Worm (Caenorhabditis elegans) whole organism, young adult: Measurements from ENCODE around the gene H03A11.13.

ENCODE experiments used
- B0035.1 ChIP-seq: sonication (generic microtip); optimal IDR thresholded peaks from 2 replicates; lab custom pipeline; 2016; ENCODE audit warnings: missing genetic modification characterization, mild to moderate bottlenecking, missing compliant biosample characterization, missing genotype, missing genetic modification reagents
- B0261.1 ChIP-seq: sonication (generic microtip); optimal IDR thresholded peaks from 2 replicates; lab custom pipeline; 2016; ENCODE audit warnings: mild to moderate bottlenecking, missing genetic modification characterization, moderate library complexity, missing compliant biosample characterization
- C06A6.2 ChIP-seq: fragments of 200-800 bp; sonication (Bioruptor generic); conservative IDR thresholded peaks from 2 replicates; pipeline ENCODE4 v1.3.6; 2022; ENCODE audit warnings: missing genetic modification characterization, missing compliant biosample characterization
- D2030.7 ChIP-seq: fragments of 200-800 bp; sonication (Bioruptor generic); IDR thresholded peaks from 2 replicates; pipeline ENCODE4 v1.3.6; 2022; ENCODE audit warnings: missing genetic modification reagents, missing genetic modification characterization, missing compliant biosample characterization
- F39B2.1 ChIP-seq: fragments of 200-800 bp; sonication (Bioruptor generic); IDR thresholded peaks from 2 replicates; pipeline ENCODE4 v1.3.6; 2022; ENCODE audit warnings: missing genetic modification reagents, missing genetic modification characterization, missing compliant biosample characterization
- F49E8.2 ChIP-seq: sonication (generic microtip); optimal IDR thresholded peaks from 3 replicates; lab custom pipeline; 2017; ENCODE audit warnings: missing genetic modification characterization, mild to moderate bottlenecking, missing compliant biosample characterization, antibody characterized with exemption, moderate library complexity; ENCODE audit not compliant: insufficient read depth
- F57A8.1 ChIP-seq: fragments of 200-800 bp; sonication (Bioruptor generic); optimal IDR thresholded peaks from 2 replicates; lab custom pipeline; 2018; ENCODE audit warnings: mild to moderate bottlenecking, missing genetic modification characterization, moderate library complexity, missing compliant biosample characterization
- F57C9.4 ChIP-seq: sonication (generic microtip); optimal IDR thresholded peaks from 2 replicates; lab custom pipeline; 2017; ENCODE audit warnings: mild to moderate bottlenecking, missing genetic modification characterization, missing compliant biosample characterization
- T07F8.4 ChIP-seq: sonication (generic microtip); optimal IDR thresholded peaks from 2 replicates; lab custom pipeline; 2016; ENCODE audit warnings: mild to moderate bottlenecking, missing genetic modification characterization, moderate library complexity, missing compliant biosample characterization
- T26A5.8 ChIP-seq: sonication (generic microtip); optimal IDR thresholded peaks from 2 replicates; lab custom pipeline; 2016; ENCODE audit warnings: missing genetic modification characterization, missing compliant biosample characterization
- Y56A3A.18 ChIP-seq: fragments of 200-800 bp; sonication (Bioruptor generic); IDR thresholded peaks from 2 replicates; pipeline ENCODE4 v1.3.6; 2022; ENCODE audit warnings: missing genetic modification reagents, missing genetic modification characterization, missing compliant biosample characterization
- akir-1 ChIP-seq: fragments of 200-800 bp; sonication (Bioruptor generic); optimal IDR thresholded peaks from 2 replicates; lab custom pipeline; 2018; ENCODE audit warnings: mild to moderate bottlenecking, missing genetic modification characterization, moderate library complexity, missing compliant biosample characterization
- aptf-2 ChIP-seq: fragments of 200-800 bp; sonication (Bioruptor generic); conservative IDR thresholded peaks from 2 replicates; pipeline ENCODE4 v1.3.6; 2022; ENCODE audit warnings: missing genetic modification reagents, missing genetic modification characterization, missing compliant biosample characterization
- atf-7 ChIP-seq: sonication (generic microtip); optimal IDR thresholded peaks from 2 replicates; lab custom pipeline; 2017; ENCODE audit warnings: mild to moderate bottlenecking, missing genetic modification characterization, missing compliant biosample characterization
- attf-6 ChIP-seq: fragments of 200-800 bp; sonication (Bioruptor generic); IDR thresholded peaks from 2 replicates; pipeline ENCODE4 v1.3.6; 2022; ENCODE audit warnings: missing genetic modification reagents, missing genetic modification characterization, missing compliant biosample characterization
- bed-1 ChIP-seq: fragments of 200-800 bp; sonication (Bioruptor generic); IDR thresholded peaks from 2 replicates; pipeline ENCODE4 v1.3.6; 2022; ENCODE audit warnings: missing genetic modification reagents, missing genetic modification characterization, missing compliant biosample characterization
- ccch-3 ChIP-seq: fragments of 200-800 bp; sonication (Bioruptor generic); optimal IDR thresholded peaks from 2 replicates; lab custom pipeline; 2018; ENCODE audit warnings: mild to moderate bottlenecking, missing genetic modification characterization, missing compliant biosample characterization
- cebp-1 ChIP-seq, 2 experiments: fragments of 200-800 bp in 1 of 2; sonication (Bioruptor generic) in 1 of 2; sonication (generic microtip) in 1 of 2; IDR thresholded peaks in 1 of 2; optimal IDR thresholded peaks in 1 of 2; 2 replicates each; pipeline versions ENCODE4 v1.3.6 to Lab custom; 2017 to 2022; ENCODE audit warnings: missing compliant biosample characterization in 2 of 2, missing genetic modification characterization in 2 of 2, mild to moderate bottlenecking in 1 of 2, missing genetic modification reagents in 1 of 2, moderate library complexity in 1 of 2
- ceh-58 ChIP-seq: fragments of 200-800 bp; sonication (Bioruptor generic); IDR thresholded peaks from 2 replicates; pipeline ENCODE4 v1.3.6; 2022; ENCODE audit warnings: missing genetic modification characterization, missing compliant biosample characterization
- ceh-79 ChIP-seq: sonication (generic microtip); optimal IDR thresholded peaks from 2 replicates; lab custom pipeline; 2017; ENCODE audit warnings: mild to moderate bottlenecking, missing genetic modification characterization, missing compliant biosample characterization
- fkh-3 ChIP-seq: sonication (generic microtip); optimal IDR thresholded peaks from 2 replicates; lab custom pipeline; 2016; ENCODE audit warnings: mild to moderate bottlenecking, missing genetic modification characterization, missing compliant biosample characterization
- gei-17 ChIP-seq: fragments of 200-800 bp; sonication (Bioruptor generic); optimal IDR thresholded peaks from 2 replicates; lab custom pipeline; 2018; ENCODE audit warnings: mild to moderate bottlenecking, missing genetic modification characterization, missing compliant biosample characterization
- hlh-26 ChIP-seq: fragments of 200-800 bp; sonication (Bioruptor generic); conservative IDR thresholded peaks from 2 replicates; pipeline ENCODE4 v1.3.6; 2022; ENCODE audit warnings: missing genetic modification reagents, missing genetic modification characterization, missing compliant biosample characterization
- hmg-1.2 ChIP-seq: fragments of 200-800 bp; sonication (Bioruptor generic); IDR thresholded peaks from 2 replicates; pipeline ENCODE4 v1.3.6; 2022; ENCODE audit warnings: missing genetic modification reagents, missing genetic modification characterization, missing compliant biosample characterization
- lag-1 ChIP-seq: fragments of 200-800 bp; sonication (Bioruptor generic); IDR thresholded peaks from 2 replicates; pipeline ENCODE4 v1.3.6; 2022; ENCODE audit warnings: missing genetic modification reagents, missing genetic modification characterization, missing compliant biosample characterization
- let-607 ChIP-seq, 2 experiments: fragments of 200-800 bp in 1 of 2; sonication (Bioruptor generic) in 1 of 2; sonication (generic microtip) in 1 of 2; optimal IDR thresholded peaks; 2 replicates each; lab custom pipeline; 2016 to 2018; ENCODE audit warnings: mild to moderate bottlenecking in 2 of 2, missing compliant biosample characterization in 2 of 2, missing genetic modification characterization in 2 of 2, moderate library complexity in 2 of 2, missing genotype in 1 of 2
- lin-54 ChIP-seq: fragments of 200-800 bp; sonication (Bioruptor generic); optimal IDR thresholded peaks from 2 replicates; lab custom pipeline; 2018; ENCODE audit warnings: mild to moderate bottlenecking, missing genetic modification characterization, missing compliant biosample characterization
- madf-10 ChIP-seq: sonication (generic microtip); optimal IDR thresholded peaks from 2 replicates; lab custom pipeline; 2016; ENCODE audit warnings: mild to moderate bottlenecking, missing genetic modification characterization, missing compliant biosample characterization
- mcd-1 ChIP-seq: fragments of 200-800 bp; sonication (Bioruptor generic); IDR thresholded peaks from 2 replicates; pipeline ENCODE4 v1.3.6; 2022; ENCODE audit warnings: missing genetic modification reagents, missing genetic modification characterization, missing compliant biosample characterization
- mes-4 ChIP-seq: sonication (generic microtip); optimal IDR thresholded peaks from 2 replicates; lab custom pipeline; 2016; ENCODE audit warnings: missing genotype, missing genetic modification characterization, missing compliant biosample characterization
- nhr-120 ChIP-seq: fragments of 200-800 bp; sonication (Bioruptor generic); IDR thresholded peaks from 2 replicates; pipeline ENCODE4 v1.3.6; 2022; ENCODE audit warnings: missing genetic modification characterization, missing compliant biosample characterization
- nhr-179 ChIP-seq: sonication (generic microtip); optimal IDR thresholded peaks from 2 replicates; lab custom pipeline; 2016; ENCODE audit warnings: mild to moderate bottlenecking, missing genetic modification characterization, missing compliant biosample characterization
- nhr-27 ChIP-seq: fragments of 200-800 bp; sonication (Bioruptor generic); optimal IDR thresholded peaks from 2 replicates; lab custom pipeline; 2018; ENCODE audit warnings: mild to moderate bottlenecking, missing genetic modification characterization, moderate library complexity, missing compliant biosample characterization
- nhr-80 ChIP-seq: sonication (generic microtip); optimal IDR thresholded peaks from 2 replicates; lab custom pipeline; 2016; ENCODE audit warnings: missing genetic modification characterization, missing compliant biosample characterization
- nhr-90 ChIP-seq: sonication (generic microtip); optimal IDR thresholded peaks from 2 replicates; lab custom pipeline; 2016; ENCODE audit warnings: missing genotype, mild to moderate bottlenecking, missing genetic modification characterization, missing compliant biosample characterization
- pbrm-1 ChIP-seq: fragments of 200-800 bp; sonication (Bioruptor generic); IDR thresholded peaks from 2 replicates; pipeline ENCODE4 v1.3.6; 2022; ENCODE audit warnings: missing genetic modification reagents, missing genetic modification characterization, missing compliant biosample characterization
- rcor-1 ChIP-seq: fragments of 200-800 bp; sonication (Bioruptor generic); IDR thresholded peaks from 2 replicates; pipeline ENCODE4 v1.3.6; 2022; ENCODE audit warnings: missing genetic modification reagents, missing genetic modification characterization, missing compliant biosample characterization
- rec-8 ChIP-seq, 2 experiments: sonication (generic microtip); optimal IDR thresholded peaks; 2 replicates each; lab custom pipeline; 2016; ENCODE audit warnings: mild to moderate bottlenecking in 2 of 2, missing genetic modification characterization in 2 of 2, missing genetic modification reagents in 2 of 2, missing genotype in 2 of 2, missing biosample characterization in 1 of 2, missing compliant biosample characterization in 1 of 2, moderate library complexity in 1 of 2
- sdz-38 ChIP-seq: sonication (generic microtip); optimal IDR thresholded peaks from 2 replicates; lab custom pipeline; 2016; ENCODE audit warnings: missing genotype, missing genetic modification characterization, missing compliant biosample characterization
- snpc-3.4 ChIP-seq: sonication (generic microtip); optimal IDR thresholded peaks from 2 replicates; lab custom pipeline; 2017; ENCODE audit warnings: missing genetic modification characterization, mild to moderate bottlenecking, missing compliant biosample characterization, antibody characterized with exemption, moderate library complexity, missing genotype, missing genetic modification reagents
- tlf-1 ChIP-seq: fragments of 200-800 bp; sonication (Bioruptor generic); optimal IDR thresholded peaks from 2 replicates; lab custom pipeline; 2018; ENCODE audit warnings: mild to moderate bottlenecking, missing genetic modification characterization, missing compliant biosample characterization
- unc-130 ChIP-seq: sonication (generic microtip); optimal IDR thresholded peaks from 2 replicates; lab custom pipeline; 2016; ENCODE audit warnings: missing genetic modification reagents, missing genetic modification characterization, missing compliant biosample characterization
- zfh-2 ChIP-seq: fragments of 200-800 bp; sonication (Bioruptor generic); conservative IDR thresholded peaks from 2 replicates; pipeline ENCODE4 v1.3.6; 2022; ENCODE audit warnings: missing genetic modification reagents, missing genetic modification characterization, missing compliant biosample characterization
- zim-3 ChIP-seq: sonication (generic microtip); optimal IDR thresholded peaks from 2 replicates; lab custom pipeline; 2017; ENCODE audit warnings: mild to moderate bottlenecking, missing genetic modification characterization, moderate library complexity, missing compliant biosample characterization
- ztf-26 ChIP-seq: sonication (generic microtip); optimal IDR thresholded peaks from 2 replicates; lab custom pipeline; 2017; ENCODE audit warnings: missing genetic modification characterization, missing compliant biosample characterization
- ztf-28 ChIP-seq: fragments of 200-800 bp; sonication (Bioruptor generic); IDR thresholded peaks from 2 replicates; pipeline ENCODE4 v1.3.6; 2022; ENCODE audit warnings: missing genetic modification reagents, missing genetic modification characterization, missing compliant biosample characterization

The H03A11.13 gene

ce11 chrX:15215272-15215671, 2.2 kb upstream of the H03A11.13 start:
- TF ChIP-seq gei-17 (GFP tag; lab: Kevin White, UChicago) (no peak), nhr-179 (no peak), T26A5.8 (tag; lab: Kevin White, UChicago) (no peak), B0035.1 (tag; lab: Kevin White, UChicago) (no peak), fkh-3 (tag; lab: Kevin White, UChicago) (no peak), sdz-38 (tag; lab: Kevin White, UChicago) (no peak), nhr-90 (tag; lab: Kevin White, UChicago) (no peak), nhr-120 (no peak), F39B2.1 (no peak), attf-6 (GFP tag; lab: Robert Waterston, UW) (no peak), bed-1 (GFP tag; lab: Robert Waterston, UW) (no peak), aptf-2 (no peak), mcd-1 (GFP tag; lab: Robert Waterston, UW) (no peak), T07F8.4 (tag; lab: Kevin White, UChicago) (no peak), ccch-3 (GFP tag; lab: Kevin White, UChicago) (no peak)

ce11 chrX:15200720-15201119, 12.3 kb downstream of the H03A11.13 start:
- TF ChIP-seq cebp-1 (GFP tag; IDR thresholded peaks at IDR 0.05; lab: Robert Waterston, UW) (peak; percentile 61), cebp-1 (tag; optimal IDR thresholded peaks at IDR 0.05; lab: Kevin White, UChicago) (no peak), C06A6.2 (GFP tag; lab: Robert Waterston, UW) (peak; percentile 70), bed-1 (GFP tag; lab: Robert Waterston, UW) (peak; percentile 89; the same call in 1 of the 2 replicates), F57A8.1 (GFP tag; lab: Kevin White, UChicago) (peak; percentile 3), B0261.1 (peak; percentile 98), tlf-1 (GFP tag; lab: Kevin White, UChicago) (peak; percentile 21), lag-1 (GFP tag; lab: Robert Waterston, UW) (no peak), mes-4 (tag; lab: Kevin White, UChicago) (peak; percentile 86), nhr-80 (tag; lab: Kevin White, UChicago) (peak; percentile 42), ztf-28 (peak; percentile 81), unc-130 (GFP tag; lab: Kevin White, UChicago) (peak; percentile 29), zim-3 (peak; percentile 83), akir-1 (GFP tag; lab: Kevin White, UChicago) (peak; percentile 46), ceh-58 (GFP tag; lab: Robert Waterston, UW) (no peak), D2030.7 (GFP tag; lab: Robert Waterston, UW) (peak; percentile 85), ztf-26 (tag; lab: Kevin White, UChicago) (peak; percentile 71), nhr-179 (peak; percentile 42), nhr-120 (peak; percentile 93), pbrm-1 (GFP tag; lab: Robert Waterston, UW) (peak; percentile 90; the same call in 1 of the 2 replicates), hlh-26 (GFP tag; lab: Robert Waterston, UW) (no peak), sdz-38 (tag; lab: Kevin White, UChicago) (no peak), snpc-3.4 (tag; lab: Kevin White, UChicago) (peak; percentile 76), lin-54 (peak; percentile 59), atf-7 (tag; lab: Kevin White, UChicago) (peak; percentile 59), rec-8 (tag; optimal IDR thresholded peaks at IDR 0.05; lab: Kevin White, UChicago) (peak; percentile 86 to 88), ceh-79 (tag; lab: Kevin White, UChicago) (no peak), let-607 (tag; optimal IDR thresholded peaks at IDR 0.05; lab: Kevin White, UChicago) (peak; percentile 55 to 69), rcor-1 (GFP tag; lab: Robert Waterston, UW) (peak; percentile 79), zfh-2 (GFP tag; lab: Robert Waterston, UW) (no peak), nhr-27 (tag; lab: Kevin White, UChicago) (peak; percentile 72), gei-17 (GFP tag; lab: Kevin White, UChicago) (peak; percentile 78), Y56A3A.18 (peak; percentile 95), B0035.1 (tag; lab: Kevin White, UChicago) (peak; percentile 9), F49E8.2 (tag; lab: Kevin White, UChicago) (no peak), F57C9.4 (no peak), madf-10 (peak; percentile 86), hmg-1.2 (peak; percentile 90)
